Fruit fly (Drosophila melanogaster): Measurements from ENCODE around the gene CG1113.

The CG1113 gene

DNA sequence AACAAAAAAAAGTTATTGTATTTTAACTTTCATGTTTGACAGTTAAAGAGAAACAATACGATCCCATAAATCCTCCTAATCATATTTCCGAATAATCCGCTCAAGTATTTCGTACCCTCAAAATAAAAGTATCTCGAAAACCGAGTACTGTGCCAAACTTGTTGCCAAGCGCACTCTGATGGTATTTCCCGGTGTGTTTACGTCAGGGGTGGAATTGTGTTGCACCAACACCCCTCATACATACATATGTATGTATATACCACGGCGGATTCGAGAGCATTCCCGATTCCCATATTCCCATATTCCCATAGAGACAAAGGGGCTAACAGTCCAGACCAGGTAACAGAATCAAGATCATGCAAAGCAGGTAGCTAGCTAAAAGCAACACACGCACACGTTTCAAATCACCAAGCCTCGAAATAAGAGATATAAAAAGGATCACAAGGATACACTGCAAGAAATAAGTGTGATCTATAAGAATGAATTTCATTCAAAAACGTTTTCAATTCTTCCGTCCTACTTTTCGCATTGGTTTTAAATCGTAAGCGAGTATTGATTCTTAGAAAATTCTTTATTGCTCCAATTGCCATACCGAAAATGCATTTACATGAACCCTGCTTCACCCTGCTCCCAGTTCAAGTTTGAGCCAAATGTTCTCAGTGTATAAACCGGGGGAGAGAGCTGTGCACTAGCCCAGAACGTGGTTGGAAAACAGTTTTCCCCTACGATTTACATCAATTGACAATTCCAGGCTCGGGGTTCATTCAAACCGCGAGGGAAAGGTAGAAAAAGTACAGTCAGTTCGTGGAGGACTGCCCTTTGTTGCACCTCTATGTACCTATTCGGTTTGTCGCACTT is 40.8 kb upstream of the CG1113 start:
- peak; percentile 12 for TF ChIP-seq odd (GFP tag; optimal IDR thresholded peaks at IDR 0.05)
- TF ChIP-seq Elba2 (GFP tag; optimal IDR thresholded peaks at IDR 0.05): peak; percentile 90
- peak; percentile 70 for TF ChIP-seq CG32772 (GFP tag; IDR thresholded peaks at IDR 0.05)
- TF ChIP-seq btn (GFP tag; optimal IDR thresholded peaks at IDR 0.05): peak; percentile 70
- 0 out of 2 replicates have a peak, but pooled peaks have one; percentile 21 for TF ChIP-seq esg (GFP tag; conservative IDR thresholded peaks at IDR 0.05)
- TF ChIP-seq Fer3 (tag; optimal IDR thresholded peaks at IDR 0.05): no peak
- no peak for TF ChIP-seq Trl (optimal IDR thresholded peaks at IDR 0.05)
- peak; percentile 84 for TF ChIP-seq Trl (GFP tag; optimal IDR thresholded peaks at IDR 0.05)
- TF ChIP-seq Bdp1 (GFP tag; optimal IDR thresholded peaks at IDR 0.05): peak; percentile 75
- no peak for TF ChIP-seq Hey (tag; optimal IDR thresholded peaks at IDR 0.05)
- peak; percentile 92 for TF ChIP-seq trem (tag; optimal IDR thresholded peaks at IDR 0.05)
- no peak for TF ChIP-seq CG10274 (GFP tag; optimal IDR thresholded peaks at IDR 0.05)
- TF ChIP-seq tna (GFP tag; IDR thresholded peaks at IDR 0.05; ENCODE audit: partially characterized antibody): no peak
- TF ChIP-seq phol (tag; optimal IDR thresholded peaks at IDR 0.05): peak; percentile 85
- TF ChIP-seq CG13296 (GFP tag; optimal IDR thresholded peaks at IDR 0.05): no peak
- peak; percentile 80 for TF ChIP-seq CG30431 (GFP tag; optimal IDR thresholded peaks at IDR 0.05)
- no peak for TF ChIP-seq eyg (GFP tag; optimal IDR thresholded peaks at IDR 0.05)
- 0 out of 3 replicates have a peak, but pooled peaks have one; percentile 6 for TF ChIP-seq C15 (GFP tag; IDR thresholded peaks at IDR 0.05)
- TF ChIP-seq E2f2 (GFP tag; IDR thresholded peaks at IDR 0.05): peak; percentile 15; the same call in 1 of the 2 replicates
- peak; percentile 3 for TF ChIP-seq CG9437 (GFP tag; optimal IDR thresholded peaks at IDR 0.05)
- peak; percentile 38 for TF ChIP-seq disco-r (GFP tag; optimal IDR thresholded peaks at IDR 0.05)
- peak; percentile 6 for TF ChIP-seq CG15073 (GFP tag; optimal IDR thresholded peaks at IDR 0.05)
- peak; percentile 37 for TF ChIP-seq CG12104 (GFP tag; optimal IDR thresholded peaks at IDR 0.05)
- peak; percentile 24 for TF ChIP-seq HHEX (GFP tag; optimal IDR thresholded peaks at IDR 0.05)
- TF ChIP-seq CG4617 (GFP tag; optimal IDR thresholded peaks at IDR 0.05; ENCODE audit: borderline replicate concordance): peak; percentile 27
- peak; percentile 18 for TF ChIP-seq lov (optimal IDR thresholded peaks at IDR 0.05)
- TF ChIP-seq lov (GFP tag; IDR thresholded peaks at IDR 0.05): peak; percentile 82; the same call in 2 of the 3 replicates
- peak; percentile 56; the same call in 1 of the 2 replicates for TF ChIP-seq Gsc (GFP tag; IDR thresholded peaks at IDR 0.05)
- TF ChIP-seq ato (GFP tag; IDR thresholded peaks at IDR 0.05; ENCODE audit: partially characterized antibody): no peak
- TF ChIP-seq ssp (GFP tag; IDR thresholded peaks at IDR 0.05): no peak
- TF ChIP-seq oc (tag; optimal IDR thresholded peaks at IDR 0.05): peak; percentile 11
- TF ChIP-seq slbo (GFP tag; IDR thresholded peaks at IDR 0.05): no peak
- no peak for TF ChIP-seq sc (optimal IDR thresholded peaks at IDR 0.05)
- TF ChIP-seq sc (GFP tag; optimal IDR thresholded peaks at IDR 0.05): peak; percentile 70
- no peak for TF ChIP-seq CG7372 (GFP tag; IDR thresholded peaks at IDR 0.05)
- peak; percentile 59 to 64 for TF ChIP-seq dpn (GFP tag; optimal IDR thresholded peaks at IDR 0.05)
- no peak for TF ChIP-seq Bgb (GFP tag; IDR thresholded peaks at IDR 0.05; ENCODE audit: partially characterized antibody)
- TF ChIP-seq pnt (GFP tag; optimal IDR thresholded peaks at IDR 0.05): peak; percentile 89
- no peak for TF ChIP-seq vnd (GFP tag; IDR thresholded peaks at IDR 0.05; ENCODE audit: partially characterized antibody)
- TF ChIP-seq CG34376 (GFP tag; optimal IDR thresholded peaks at IDR 0.05): no peak
- peak; percentile 41; the same call in 1 of the 3 replicates for TF ChIP-seq z (GFP tag; IDR thresholded peaks at IDR 0.05)
- TF ChIP-seq Asciz (GFP tag; optimal IDR thresholded peaks at IDR 0.05): peak; percentile 8
- TF ChIP-seq Xrp1 (GFP tag; IDR thresholded peaks at IDR 0.05): peak; percentile 95
- TF ChIP-seq Optix (GFP tag; IDR thresholded peaks at IDR 0.05): peak; percentile 69; the same call in 2 of the 3 replicates
- peak; percentile 52; the same call in 1 of the 2 replicates for TF ChIP-seq Rx (GFP tag; IDR thresholded peaks at IDR 0.05)
- TF ChIP-seq Hr3 (GFP tag; optimal IDR thresholded peaks at IDR 0.05): peak; percentile 74
- peak; percentile 85 for TF ChIP-seq D19A (tag; optimal IDR thresholded peaks at IDR 0.05)
- no peak for TF ChIP-seq CG2120 (GFP tag; optimal IDR thresholded peaks at IDR 0.05)
- no peak for TF ChIP-seq Fer1 (GFP tag; optimal IDR thresholded peaks at IDR 0.05)
- 0 out of 3 replicates have a peak, but pooled peaks have one; percentile 45 for TF ChIP-seq so (GFP tag; IDR thresholded peaks at IDR 0.05)

Measured in whole organism, embryonic.